Worm (Caenorhabditis elegans): ENCODE measurements around the gene nas-32.
A peak's percentile ranks its signal among the peaks of the same experiment; 100 is the strongest.
"Not testable (repeated sequence)": the region's sequence is repeated elsewhere in the genome, so short reads cannot be mapped to it uniquely, and the experiment has no call there.

The nas-32 gene

ce11 chrV:903460-903859 is 4.5 kb upstream of the nas-32 start, which contains the start of gene fmo-5:
fmo-5 (minus strand) TSS chrV:903665.
- TF ChIP-seq nhr-129 (tag; optimal IDR thresholded peaks at IDR 0.05) (peak; percentile 27), egl-27 (tag; optimal IDR thresholded peaks at IDR 0.05) (no peak), unc-62 (GFP tag; optimal IDR thresholded peaks at IDR 0.05) (no peak), mdl-1 (tag; optimal IDR thresholded peaks at IDR 0.05) (peak; percentile 38 to 56), gmeb-1 (tag; optimal IDR thresholded peaks at IDR 0.05) (peak; percentile 62), crh-2 (tag; optimal IDR thresholded peaks at IDR 0.05) (peak; percentile 71), nhr-25 (tag; optimal IDR thresholded peaks at IDR 0.05) (peak; percentile 62), sma-9 (GFP tag; optimal IDR thresholded peaks at IDR 0.05) (peak; percentile 69), sma-9 (tag; optimal IDR thresholded peaks at IDR 0.05) (no peak), sem-4 (tag; optimal IDR thresholded peaks at IDR 0.05) (no peak), fos-1 (tag; optimal IDR thresholded peaks at IDR 0.05) (peak; percentile 12), F13H6.1 (tag; optimal IDR thresholded peaks at IDR 0.05) (peak; percentile 30), nhr-21 (tag; optimal IDR thresholded peaks at IDR 0.05) (peak; percentile 57), nhr-12 (tag; optimal IDR thresholded peaks at IDR 0.05) (no peak), sma-3 (GFP tag; optimal IDR thresholded peaks at IDR 0.05) (peak; percentile 40)

ce11 chrV:893437-894018 is 5.5 kb downstream of the nas-32 start, which contains the start of the genes srlf-23 and srlf-20:
srlf-23 (minus strand) TSS chrV:893537.
srlf-20 (plus strand) TSS chrV:893968.
- TF ChIP-seq alr-1 (tag; optimal IDR thresholded peaks at IDR 0.05) = no peak

- not testable (repeated sequence) for TF ChIP-seq dmd-4, nhr-6, nhr-25 (tag; optimal IDR thresholded peaks at IDR 0.05)
These were observed 8.2 kb downstream of the nas-32 start, which contains the start of gene srlf-22 for ce11 chrV:890835-891234. srlf-22 (plus strand) TSS chrV:891135.

- TF ChIP-seq aly-2 (tag; optimal IDR thresholded peaks at IDR 0.05) (no peak), nhr-11 (tag; optimal IDR thresholded peaks at IDR 0.05) (no peak), mab-5 (tag; optimal IDR thresholded peaks at IDR 0.05) (no peak), nhr-25 (tag; optimal IDR thresholded peaks at IDR 0.05) (no peak), sma-3 (GFP tag; optimal IDR thresholded peaks at IDR 0.05) (no peak), sma-9 (GFP tag; optimal IDR thresholded peaks at IDR 0.05) (no peak), sma-9 (tag; optimal IDR thresholded peaks at IDR 0.05) (no peak), peb-1 (tag; optimal IDR thresholded peaks at IDR 0.05) (no peak), ama-1 (optimal IDR thresholded peaks at IDR 0.05) (no peak), gmeb-1 (tag; optimal IDR thresholded peaks at IDR 0.05) (no peak), alr-1 (tag; optimal IDR thresholded peaks at IDR 0.05) (no peak), F13H6.1 (tag; optimal IDR thresholded peaks at IDR 0.05) (no peak), nhr-129 (tag; optimal IDR thresholded peaks at IDR 0.05) (no peak), lin-39 (tag; optimal IDR thresholded peaks at IDR 0.05) (no peak), nhr-6 (tag; optimal IDR thresholded peaks at IDR 0.05) (no peak), snpc-4 (tag; optimal IDR thresholded peaks at IDR 0.05) (no peak), ztf-1 (GFP tag; conservative IDR thresholded peaks at IDR 0.05) (no peak)
These were observed 8.6 kb downstream of the nas-32 start, which contains the start of gene srlf-21 for ce11 chrV:890423-890822. srlf-21 (minus strand) TSS chrV:890523.

ce11 chrV:889216-889615 is 9.8 kb downstream of the nas-32 start, which contains the start of gene T02B11.6:
T02B11.6 (minus strand) TSS chrV:889316.
- no peak for TF ChIP-seq Y55F3AM.14 (GFP tag; optimal IDR thresholded peaks at IDR 0.05)

ce11 chrV:884324-884723 is 14.7 kb downstream of the nas-32 start, which contains the start of gene srj-38:
srj-38 (minus strand) TSS chrV:884424.
- TF ChIP-seq snpc-4 (tag; optimal IDR thresholded peaks at IDR 0.05) (no peak), nhr-6 (tag; optimal IDR thresholded peaks at IDR 0.05) (no peak), aly-2 (tag; optimal IDR thresholded peaks at IDR 0.05) (no peak), alr-1 (tag; optimal IDR thresholded peaks at IDR 0.05) (no peak), peb-1 (tag; optimal IDR thresholded peaks at IDR 0.05) (no peak), nhr-77 (tag; optimal IDR thresholded peaks at IDR 0.05) (no peak), ztf-4 (tag; optimal IDR thresholded peaks at IDR 0.05) (no peak), nhr-21 (tag; optimal IDR thresholded peaks at IDR 0.05) (no peak), ztf-11 (tag; optimal IDR thresholded peaks at IDR 0.05) (no peak), lin-13 (GFP tag; optimal IDR thresholded peaks at IDR 0.05) (no peak), elt-1 (tag; optimal IDR thresholded peaks at IDR 0.05) (no peak), sma-3 (GFP tag; optimal IDR thresholded peaks at IDR 0.05) (no peak), ceh-16 (tag; optimal IDR thresholded peaks at IDR 0.05) (no peak), zag-1 (tag; optimal IDR thresholded peaks at IDR 0.05) (no peak)
